Worm (Caenorhabditis elegans): Measurements from ENCODE around the gene C53A5.9.

- no peak for TF ChIP-seq egl-27 (tag; optimal IDR thresholded peaks at IDR 0.05)
- no peak for TF ChIP-seq unc-39 (tag; optimal IDR thresholded peaks at IDR 0.05)
- no peak for TF ChIP-seq nhr-237 (tag; optimal IDR thresholded peaks at IDR 0.05)
- no peak for TF ChIP-seq nhr-11 (tag; optimal IDR thresholded peaks at IDR 0.05)
- no peak for TF ChIP-seq Y55F3AM.14 (GFP tag; optimal IDR thresholded peaks at IDR 0.05)
- no peak for TF ChIP-seq nhr-12 (tag; optimal IDR thresholded peaks at IDR 0.05)
- TF ChIP-seq aly-2 (tag; optimal IDR thresholded peaks at IDR 0.05) = no peak
- no peak for TF ChIP-seq nhr-77 (tag; optimal IDR thresholded peaks at IDR 0.05)
- TF ChIP-seq C34F6.9 (tag; optimal IDR thresholded peaks at IDR 0.05) = no peak
- TF ChIP-seq ztf-11 (tag; optimal IDR thresholded peaks at IDR 0.05) = no peak
- TF ChIP-seq peb-1 (tag; optimal IDR thresholded peaks at IDR 0.05) = no peak
These were observed 26.7 kb upstream of the C53A5.9 start, which contains the start of gene Y40H4A.2 for ce11 chrV:14585351-14585750.

Data from whole organism, L2 larva.